Fruit fly (Drosophila melanogaster) whole organism, pupa: ENCODE data around the gene goe.

ENCODE experiments used
- CG15710 ChIP-seq: fragments of 200-800 bp; sonication (Bioruptor generic); optimal IDR thresholded peaks from 2 replicates; lab custom pipeline; 2018; ENCODE audit warnings: missing biosample characterization, mild to moderate bottlenecking, missing genetic modification characterization, moderate library complexity
- EcR ChIP-seq: fragments of 200-800 bp; sonication (Bioruptor generic); optimal IDR thresholded peaks from 3 replicates; lab custom pipeline; 2019; ENCODE audit warnings: missing biosample characterization, missing genetic modification characterization, mild to moderate bottlenecking, moderate library complexity, missing genetic modification reagents

DNA sequence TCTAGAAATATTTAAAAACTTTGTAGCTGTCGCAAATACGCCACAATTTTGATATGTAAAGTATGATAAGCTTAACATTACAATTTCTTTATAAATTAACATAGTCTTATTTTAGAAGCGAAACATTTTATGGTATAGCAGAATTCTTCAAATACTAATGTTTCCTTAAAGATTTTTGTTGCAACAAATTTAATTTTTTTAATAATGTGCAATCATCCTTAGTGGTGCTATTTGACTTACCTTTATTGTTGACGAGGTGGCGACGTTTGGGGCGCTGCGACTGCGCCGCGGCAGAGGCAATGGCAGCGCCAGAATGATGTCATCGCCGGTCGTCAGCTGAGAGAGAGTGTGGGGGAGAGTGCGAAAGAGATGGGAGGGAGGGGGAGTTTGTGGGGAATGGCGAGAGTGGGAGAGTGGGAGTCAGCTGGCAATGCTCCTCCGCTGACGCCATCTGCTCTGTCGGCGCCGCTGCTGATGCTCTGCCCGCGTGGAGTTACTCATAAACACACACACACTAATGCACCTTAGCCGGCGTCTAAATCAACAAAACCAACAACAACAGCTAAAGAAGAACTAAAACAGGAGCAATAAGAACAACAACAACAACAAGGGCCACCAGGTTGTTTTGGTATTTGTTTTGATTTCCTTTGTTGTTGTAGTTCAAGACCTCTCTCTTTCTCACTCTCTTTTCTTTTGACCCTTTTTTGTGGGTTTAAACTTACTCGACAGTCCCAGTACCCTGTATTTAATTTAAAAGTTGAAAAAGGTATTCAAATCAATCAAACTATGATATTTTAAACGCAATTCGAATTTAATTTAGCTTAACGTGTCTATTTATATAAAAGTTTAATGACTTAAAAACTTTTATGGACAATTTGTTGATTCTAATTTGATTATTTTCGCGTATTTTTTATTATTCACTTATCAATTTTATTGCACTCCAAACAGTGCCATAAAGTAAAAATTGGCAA, 28.2 kb downstream of the goe start:
- peak; percentile 70 for TF ChIP-seq EcR (GFP tag; lab: Kevin White, UChicago)
- peak; percentile 51 for TF ChIP-seq CG15710 (tag; lab: Kevin White, UChicago)
